Worm (Caenorhabditis elegans): ENCODE measurements around the gene jmjd-3.2.

- no peak for TF ChIP-seq him-1 (tag; optimal IDR thresholded peaks at IDR 0.05)
- no peak for TF ChIP-seq dao-5 (tag; optimal IDR thresholded peaks at IDR 0.05)
- no peak for TF ChIP-seq W03F9.2 (tag; optimal IDR thresholded peaks at IDR 0.05)
Measured at ce11 chrX:14478193-14478592, 30.2 kb downstream of the jmjd-3.2 start.

All from whole organism, L4/young adult.